Worm (Caenorhabditis elegans): Measurements from ENCODE around the gene hdl-2.

DNA sequence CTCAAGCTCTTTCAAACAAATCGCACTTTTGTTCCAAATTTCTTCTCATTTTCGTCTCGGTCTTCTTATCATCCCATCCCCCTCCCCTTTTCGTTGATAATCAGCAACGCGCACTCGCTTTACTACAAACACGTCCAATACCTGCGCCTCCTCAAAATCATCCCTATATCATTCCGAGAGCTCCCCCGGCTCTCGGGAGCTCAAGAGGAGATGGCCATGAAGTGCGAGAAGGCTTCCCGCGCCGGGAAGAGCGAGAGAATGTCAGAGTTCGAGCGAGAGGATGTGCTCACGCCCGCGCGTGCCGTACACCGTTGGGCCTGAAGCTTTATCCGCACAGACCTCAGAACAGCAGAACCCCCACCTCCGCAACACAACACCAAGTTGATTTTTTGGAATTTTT, 23.1 kb upstream of the hdl-2 start:
- TF ChIP-seq cog-1 (tag; optimal IDR thresholded peaks at IDR 0.05): no peak
- no peak for TF ChIP-seq ztf-23 (GFP tag; IDR thresholded peaks at IDR 0.05)

Data from whole organism, midembryonic.